Fruit fly (Drosophila melanogaster) whole organism, embryonic: ENCODE results near the gene CG17187.
A peak's percentile ranks its signal among the peaks of the same experiment; 100 is the strongest.

Experiments
- Awh ChIP-seq: fragments of 200-800 bp; sonication (Bioruptor generic); IDR thresholded peaks from 2 replicates; pipeline ENCODE4, ENCODE4 v1.3.6; 2022; ENCODE audit warnings: missing biosample characterization, missing genetic modification characterization
- Blimp-1 ChIP-seq: fragments of 200-800 bp; sonication (Bioruptor generic); optimal IDR thresholded peaks from 3 replicates; lab custom pipeline; 2018; ENCODE audit warnings: missing biosample characterization, missing genetic modification characterization, mild to moderate bottlenecking, moderate library complexity, missing genetic modification reagents
- CG10321 ChIP-seq: fragments of 200-800 bp; sonication (Bioruptor generic); IDR thresholded peaks from 2 replicates; pipeline ENCODE4 v1.3.6; 2022; ENCODE audit warnings: missing biosample characterization, missing genetic modification characterization
- CG11398 ChIP-seq: fragments of 200-800 bp; sonication (Bioruptor generic); optimal IDR thresholded peaks from 2 replicates; lab custom pipeline; 2016; ENCODE audit warnings: missing biosample characterization, missing genetic modification characterization
- CG11456 ChIP-seq: fragments of 200-800 bp; sonication (Bioruptor generic); IDR thresholded peaks from 3 replicates; pipeline ENCODE4 v1.3.6; 2022; ENCODE audit warnings: missing biosample characterization, missing genetic modification characterization
- CG11560 ChIP-seq: fragments of 200-800 bp; sonication (Bioruptor generic); IDR thresholded peaks from 3 replicates; pipeline ENCODE4 v1.3.6; 2022; ENCODE audit warnings: missing biosample characterization, missing genetic modification characterization
- CG11695 ChIP-seq: fragments of 200-800 bp; sonication (Bioruptor generic); IDR thresholded peaks from 3 replicates; pipeline ENCODE4 v1.3.6; 2022; ENCODE audit warnings: missing biosample characterization, missing genetic modification characterization
- CG14965 ChIP-seq: fragments of 200-800 bp; sonication (Bioruptor generic); optimal IDR thresholded peaks from 2 replicates; lab custom pipeline; 2016; ENCODE audit warnings: missing biosample characterization, missing genetic modification characterization, borderline replicate concordance
- CG16779 ChIP-seq: fragments of 200-800 bp; sonication (Bioruptor generic); IDR thresholded peaks from 2 replicates; pipeline ENCODE4 v1.3.6; 2022; ENCODE audit warnings: missing biosample characterization, missing genetic modification characterization
- CG17385 ChIP-seq: fragments of 200-800 bp; sonication (Bioruptor generic); optimal IDR thresholded peaks from 3 replicates; lab custom pipeline; 2018; ENCODE audit warnings: missing biosample characterization, mild to moderate bottlenecking, missing genetic modification characterization
- CG17568 ChIP-seq: fragments of 200-800 bp; sonication (Bioruptor generic); optimal IDR thresholded peaks from 2 replicates; lab custom pipeline; 2018; ENCODE audit warnings: missing biosample characterization, mild to moderate bottlenecking, missing genetic modification characterization, moderate library complexity
- CG2116 ChIP-seq: fragments of 200-800 bp; sonication (Bioruptor generic); optimal IDR thresholded peaks from 3 replicates; lab custom pipeline; 2018; ENCODE audit warnings: missing biosample characterization, mild to moderate bottlenecking, missing genetic modification characterization
- CG2199 ChIP-seq: fragments of 200-800 bp; sonication (Bioruptor generic); IDR thresholded peaks from 3 replicates; pipeline ENCODE4 v1.3.6; 2022; ENCODE audit warnings: missing biosample characterization, missing genetic modification characterization
- CG31441 ChIP-seq: fragments of 200-800 bp; sonication (Bioruptor generic); IDR thresholded peaks from 2 replicates; pipeline ENCODE4 v1.3.6; 2022; ENCODE audit warnings: missing biosample characterization, missing genetic modification characterization
- CG32532 ChIP-seq: fragments of 200-800 bp; sonication (Bioruptor generic); IDR thresholded peaks from 2 replicates; pipeline ENCODE4 v1.3.6; 2022; ENCODE audit warnings: missing biosample characterization, missing genetic modification characterization
- CG3838 ChIP-seq: fragments of 200-800 bp; sonication (Bioruptor generic); optimal IDR thresholded peaks from 3 replicates; lab custom pipeline; 2016; ENCODE audit warnings: missing biosample characterization, missing genetic modification characterization
- CG6175 ChIP-seq: fragments of 200-800 bp; sonication (Bioruptor generic); IDR thresholded peaks from 3 replicates; pipeline ENCODE4 v1.3.6; 2022; ENCODE audit warnings: missing biosample characterization, missing genetic modification characterization
- CG6654 ChIP-seq: fragments of 200-800 bp; sonication (Bioruptor generic); optimal IDR thresholded peaks from 2 replicates; lab custom pipeline; 2017; ENCODE audit warnings: missing biosample characterization, mild to moderate bottlenecking, missing genetic modification characterization
- CG7928 ChIP-seq: fragments of 200-800 bp; sonication (Bioruptor generic); optimal IDR thresholded peaks from 2 replicates; lab custom pipeline; 2017; ENCODE audit warnings: missing biosample characterization, mild to moderate bottlenecking, missing genetic modification characterization
- CkIIα-i1 ChIP-seq: fragments of 200-800 bp; sonication (Bioruptor generic); IDR thresholded peaks from 2 replicates; pipeline ENCODE4 v1.3.6; 2022; ENCODE audit warnings: missing biosample characterization, missing genetic modification characterization
- Dfd ChIP-seq, 2 experiments: fragments of >200 bp; optimal IDR thresholded peaks; 2 replicates each; lab custom pipeline; 2017; ENCODE audit warnings: missing biosample characterization in 2 of 2, missing genetic modification characterization in 2 of 2
- Elba2 ChIP-seq: fragments of 200-800 bp; sonication (Bioruptor generic); optimal IDR thresholded peaks from 3 replicates; lab custom pipeline; 2016; ENCODE audit warnings: missing biosample characterization, missing genetic modification characterization
- Ets65A ChIP-seq: fragments of 200-800 bp; sonication (Bioruptor generic); peaks from one replicate; lab custom pipeline; 2016; ENCODE audit warnings: missing biosample characterization, missing genetic modification characterization
- HLH4C ChIP-seq: fragments of 200-800 bp; sonication (Bioruptor generic); IDR thresholded peaks from 3 replicates; pipeline ENCODE4 v1.3.6; 2022; ENCODE audit warnings: missing biosample characterization, missing genetic modification characterization; ENCODE audit not compliant: partially characterized antibody
- MTF-1 ChIP-seq: fragments of 200-800 bp; sonication (Bioruptor generic); optimal IDR thresholded peaks from 2 replicates; lab custom pipeline; 2018; ENCODE audit warnings: missing biosample characterization, mild to moderate bottlenecking, missing genetic modification characterization, borderline replicate concordance
- Myb ChIP-seq: fragments of 200-800 bp; sonication (Bioruptor generic); optimal IDR thresholded peaks from 2 replicates; lab custom pipeline; 2016; ENCODE audit warnings: missing biosample characterization, missing genetic modification characterization
- Nf-YC ChIP-seq: fragments of 200-800 bp; optimal IDR thresholded peaks from 3 replicates; lab custom pipeline; 2019; ENCODE audit warnings: missing biosample characterization, mild to moderate bottlenecking, missing genetic modification characterization, moderate library complexity
- Trl ChIP-seq, 3 experiments: fragments of >200 bp in 2 of 3; fragments of 200-800 bp in 1 of 3; sonication (Bioruptor generic) in 1 of 3; optimal IDR thresholded peaks; 2 replicates in 1 of 3; 3 replicates in 2 of 3; lab custom pipeline; 2016 to 2017; ENCODE audit warnings: missing biosample characterization in 1 of 3, missing genetic modification characterization in 1 of 3
- bbx ChIP-seq: fragments of 200-800 bp; sonication (Bioruptor generic); IDR thresholded peaks from 2 replicates; pipeline ENCODE4 v1.3.6; 2022; ENCODE audit warnings: missing biosample characterization, missing genetic modification characterization; ENCODE audit not compliant: partially characterized antibody
- bcd ChIP-seq: fragments of 200-800 bp; sonication (Bioruptor generic); optimal IDR thresholded peaks from 2 replicates; lab custom pipeline; 2017; ENCODE audit warnings: missing biosample characterization, mild to moderate bottlenecking, missing genetic modification characterization
- bigmax ChIP-seq: fragments of 200-800 bp; sonication (Bioruptor generic); optimal IDR thresholded peaks from 2 replicates; lab custom pipeline; 2018; ENCODE audit warnings: missing biosample characterization, mild to moderate bottlenecking, missing genetic modification characterization
- caup ChIP-seq: fragments of 200-800 bp; sonication (Bioruptor generic); optimal IDR thresholded peaks from 3 replicates; lab custom pipeline; 2017; ENCODE audit warnings: missing biosample characterization, mild to moderate bottlenecking, missing genetic modification characterization, moderate library complexity; ENCODE audit not compliant: severe bottlenecking
- chif ChIP-seq, 2 experiments: fragments of 200-800 bp; sonication (Bioruptor generic); optimal IDR thresholded peaks; 3 replicates each; lab custom pipeline; 2016; ENCODE audit warnings: missing biosample characterization in 2 of 2, missing genetic modification characterization in 2 of 2
- danr ChIP-seq: fragments of 200-800 bp; sonication (Bioruptor generic); IDR thresholded peaks from 2 replicates; pipeline ENCODE4 v1.3.6; 2022; ENCODE audit warnings: missing biosample characterization, missing genetic modification characterization
- dati ChIP-seq: fragments of 200-800 bp; sonication (Bioruptor generic); IDR thresholded peaks from 2 replicates; pipeline ENCODE4 v1.3.6; 2022; ENCODE audit warnings: missing biosample characterization, missing genetic modification characterization
- dmrt99B ChIP-seq: fragments of 200-800 bp; sonication (Bioruptor generic); optimal IDR thresholded peaks from 2 replicates; lab custom pipeline; 2018; ENCODE audit warnings: missing biosample characterization, mild to moderate bottlenecking, missing genetic modification characterization, moderate library complexity
- esg ChIP-seq: fragments of 200-800 bp; sonication (Bioruptor generic); conservative IDR thresholded peaks from 2 replicates; pipeline ENCODE4 v1.3.6; 2022; ENCODE audit warnings: missing biosample characterization, missing genetic modification characterization
- gcm2 ChIP-seq: fragments of 200-800 bp; sonication (Bioruptor generic); optimal IDR thresholded peaks from 2 replicates; lab custom pipeline; 2016; ENCODE audit warnings: missing biosample characterization, missing genetic modification characterization
- gro ChIP-seq: fragments of 200-800 bp; sonication (Bioruptor generic); optimal IDR thresholded peaks from 2 replicates; lab custom pipeline; 2016; ENCODE audit warnings: missing biosample characterization, missing genetic modification characterization
- insv ChIP-seq, 2 experiments: fragments of 200-800 bp; sonication (Bioruptor generic); optimal IDR thresholded peaks; 3 replicates each; lab custom pipeline; 2016 to 2018; ENCODE audit warnings: missing biosample characterization in 2 of 2, missing genetic modification characterization in 2 of 2
- maf-S ChIP-seq: fragments of 200-800 bp; sonication (Bioruptor generic); optimal IDR thresholded peaks from 2 replicates; lab custom pipeline; 2016; ENCODE audit warnings: missing biosample characterization, missing genetic modification characterization
- mam ChIP-seq: fragments of 200-800 bp; sonication (Bioruptor generic); optimal IDR thresholded peaks from 3 replicates; lab custom pipeline; 2016; ENCODE audit warnings: missing biosample characterization, missing genetic modification characterization
- mirr ChIP-seq: fragments of 200-800 bp; sonication (Bioruptor generic); optimal IDR thresholded peaks from 3 replicates; lab custom pipeline; 2018; ENCODE audit warnings: missing biosample characterization, mild to moderate bottlenecking, missing genetic modification characterization
- repo ChIP-seq: fragments of 200-800 bp; sonication (Bioruptor generic); optimal IDR thresholded peaks from 2 replicates; lab custom pipeline; 2016; ENCODE audit warnings: missing biosample characterization, missing genetic modification characterization
- row ChIP-seq: fragments of 200-800 bp; sonication (Bioruptor generic); IDR thresholded peaks from 3 replicates; pipeline ENCODE4 v1.3.6; 2022; ENCODE audit warnings: missing biosample characterization, missing genetic modification characterization
- sc ChIP-seq, 3 experiments: fragments of >200 bp in 2 of 3; fragments of 200-800 bp in 1 of 3; sonication (Bioruptor generic) in 1 of 3; optimal IDR thresholded peaks; 2 replicates in 2 of 3; 3 replicates in 1 of 3; lab custom pipeline; 2017; ENCODE audit warnings: mild to moderate bottlenecking in 1 of 3, missing biosample characterization in 1 of 3, missing genetic modification characterization in 1 of 3, missing genetic modification reagents in 1 of 3
- sqz ChIP-seq: fragments of 200-800 bp; sonication (Bioruptor generic); optimal IDR thresholded peaks from 3 replicates; lab custom pipeline; 2018; ENCODE audit warnings: missing biosample characterization, mild to moderate bottlenecking, missing genetic modification characterization
- sr ChIP-seq: fragments of 200-800 bp; sonication (Bioruptor generic); IDR thresholded peaks from 3 replicates; pipeline ENCODE4 v1.3.6; 2022; ENCODE audit warnings: missing biosample characterization, missing genetic modification characterization
- sug ChIP-seq: fragments of 200-800 bp; optimal IDR thresholded peaks from 2 replicates; lab custom pipeline; 2019; ENCODE audit warnings: missing biosample characterization, mild to moderate bottlenecking, missing genetic modification characterization, moderate library complexity
- tx ChIP-seq: fragments of 200-800 bp; sonication (Bioruptor generic); optimal IDR thresholded peaks from 2 replicates; lab custom pipeline; 2016; ENCODE audit warnings: missing biosample characterization, missing genetic modification characterization
- z ChIP-seq: fragments of 200-800 bp; sonication (Bioruptor generic); IDR thresholded peaks from 3 replicates; pipeline ENCODE4 v1.3.6; 2022; ENCODE audit warnings: missing biosample characterization, missing genetic modification characterization
- zf30C ChIP-seq: fragments of 200-800 bp; sonication (Bioruptor generic); optimal IDR thresholded peaks from 3 replicates; lab custom pipeline; 2018; ENCODE audit warnings: missing biosample characterization, mild to moderate bottlenecking, missing genetic modification characterization

The CG17187 gene

dm6 chr3R:11198062-11198472 is 33.6 kb downstream of the CG17187 start (continued):
- 0 out of 3 replicates have a peak, but pooled peaks have one; percentile 12 for TF ChIP-seq HLH4C
- peak; percentile 52 for TF ChIP-seq sug (tag; lab: Kevin White, UChicago)
- 0 out of 2 replicates have a peak, but pooled peaks have one; percentile 14 for TF ChIP-seq CG16779
- TF ChIP-seq mirr (GFP tag; lab: Kevin White, UChicago): peak; percentile 31
- TF ChIP-seq esg: no peak
- no peak for TF ChIP-seq sc (optimal IDR thresholded peaks at IDR 0.05; lab: Kevin White, UChicago)
- no peak for TF ChIP-seq sc (GFP tag; optimal IDR thresholded peaks at IDR 0.05; lab: Kevin White, UChicago)
- peak; percentile 3 for TF ChIP-seq CG17385 (GFP tag; lab: Kevin White, UChicago)
- peak; percentile 4 for TF ChIP-seq MTF-1 (GFP tag; lab: Kevin White, UChicago)
- no peak for TF ChIP-seq tx (GFP tag; lab: Kevin White, UChicago)
- TF ChIP-seq CG32532 (GFP tag; lab: Robert Waterston, UW): peak; percentile 54
- peak; percentile 12 for TF ChIP-seq bcd (GFP tag; lab: Kevin White, UChicago)
- no peak for TF ChIP-seq sqz
- no peak for TF ChIP-seq CG11456
- peak; percentile 38 for TF ChIP-seq caup (GFP tag; lab: Kevin White, UChicago)
- peak; percentile 57 for TF ChIP-seq Ets65A (GFP tag; lab: Kevin White, UChicago)
- TF ChIP-seq CG6175: 0 out of 3 replicates have a peak, but pooled peaks have one; percentile 23
- TF ChIP-seq z (GFP tag; lab: Robert Waterston, UW): no peak
- peak; percentile 84 for TF ChIP-seq CG10321 (GFP tag; lab: Robert Waterston, UW)
- peak; percentile 67; the same call in 1 of the 3 replicates for TF ChIP-seq CG2199 (GFP tag; lab: Robert Waterston, UW)
- TF ChIP-seq maf-S: no peak
- TF ChIP-seq dmrt99B (tag; lab: Kevin White, UChicago): peak; percentile 27
- no peak for TF ChIP-seq Awh (GFP tag; lab: Robert Waterston, UW)
- no peak for TF ChIP-seq CG17568
- peak; percentile 70 for TF ChIP-seq row
- TF ChIP-seq gro: peak; percentile 18
- TF ChIP-seq, all 482 proteins: peak for 79

- TF ChIP-seq CG11695 (GFP tag; lab: Robert Waterston, UW): no peak
- no peak for TF ChIP-seq danr (GFP tag; lab: Robert Waterston, UW)
- peak; percentile 13; the same call in 1 of the 2 replicates for TF ChIP-seq bbx (GFP tag; lab: Robert Waterston, UW)
- peak; percentile 71 for TF ChIP-seq CG11398 (GFP tag; lab: Kevin White, UChicago)
- TF ChIP-seq CG6654 (GFP tag; lab: Kevin White, UChicago): no peak
- no peak for TF ChIP-seq CG11560 (tag; lab: Robert Waterston, UW)
- peak in 1 of 2 experiments; percentile 28 for TF ChIP-seq Dfd (GFP tag; optimal IDR thresholded peaks at IDR 0.05; lab: Kevin White, UChicago)
- TF ChIP-seq CG7928 (GFP tag; lab: Kevin White, UChicago): no peak
- peak; percentile 54 to 58 for TF ChIP-seq Trl (optimal IDR thresholded peaks at IDR 0.05; lab: Kevin White, UChicago)
- TF ChIP-seq Trl (GFP tag; optimal IDR thresholded peaks at IDR 0.05; lab: Kevin White, UChicago): no peak
- TF ChIP-seq bigmax (GFP tag; lab: Kevin White, UChicago): no peak
- no peak for TF ChIP-seq repo
- no peak for TF ChIP-seq CG14965 (GFP tag; lab: Kevin White, UChicago)
- no peak for TF ChIP-seq Blimp-1 (GFP tag; lab: Kevin White, UChicago)
- peak; percentile 6 for TF ChIP-seq sr
- no peak for TF ChIP-seq dati (GFP tag; lab: Robert Waterston, UW)
- peak; percentile 50 for TF ChIP-seq gcm2 (GFP tag; lab: Kevin White, UChicago)
- peak; percentile 90 for TF ChIP-seq mam (GFP tag; lab: Kevin White, UChicago)
- no peak for TF ChIP-seq zf30C (GFP tag; lab: Kevin White, UChicago)
- TF ChIP-seq insv (GFP tag; optimal IDR thresholded peaks at IDR 0.05; lab: Kevin White, UChicago): no peak
- no peak for TF ChIP-seq CG3838 (GFP tag; lab: Kevin White, UChicago)
- TF ChIP-seq Nf-YC (tag; lab: Kevin White, UChicago): no peak
- peak; percentile 44; the same call in 1 of the 2 replicates for TF ChIP-seq CG31441
- TF ChIP-seq Elba2 (GFP tag; lab: Kevin White, UChicago): no peak
- no peak for TF ChIP-seq CG2116
- no peak for TF ChIP-seq chif (GFP tag; optimal IDR thresholded peaks at IDR 0.05; lab: Kevin White, UChicago)
- no peak for TF ChIP-seq Myb
- no peak for TF ChIP-seq Ets65A (GFP tag; lab: Kevin White, UChicago)
- no peak for TF ChIP-seq CkIIα-i1 (GFP tag; lab: Robert Waterston, UW)
Measured at dm6 chr3R:11197389-11197716, 34.3 kb downstream of the CG17187 start, which contains the start of gene cu. Gene cu, plus strand, starts transcription at chr3R:11197592.
